Worm (Caenorhabditis elegans): ENCODE results near the gene M60.4.

DNA sequence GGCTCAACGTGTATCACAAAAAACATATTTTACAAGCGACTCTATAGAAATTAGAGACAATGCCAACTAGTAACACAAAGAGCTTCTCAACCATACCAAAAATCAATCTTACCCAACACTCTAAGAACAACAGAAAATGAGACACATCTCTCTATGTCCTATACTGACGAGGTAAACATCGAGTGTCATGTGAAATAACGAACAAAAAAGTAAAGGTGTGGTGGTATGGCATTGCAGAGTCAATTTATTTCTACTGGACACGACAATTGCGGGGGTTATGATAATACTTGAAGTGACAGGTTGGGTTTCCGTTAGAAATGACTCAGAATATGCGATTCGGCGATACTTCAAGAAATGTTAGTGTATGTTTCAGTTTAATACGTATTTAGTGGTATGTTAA lies 401 bp upstream of the M60.4 start:
- TF ChIP-seq flt-1 (GFP tag; IDR thresholded peaks at IDR 0.05) (no peak), T22C8.4 (GFP tag; IDR thresholded peaks at IDR 0.05) (no peak), ref-1 (GFP tag; conservative IDR thresholded peaks at IDR 0.05) (no peak)
